Worm (Caenorhabditis elegans) whole organism, mixed stage, embryonic: Measurements from ENCODE around the gene dsl-6.

Source experiments
- blmp-1 ChIP-seq: fragments of 150-350 bp; optimal IDR thresholded peaks from 2 replicates; lab custom pipeline; 2014; ENCODE audit warnings: missing biosample characterization, missing genetic modification characterization
- hlh-1 ChIP-seq: fragments of 150-350 bp; optimal IDR thresholded peaks from 2 replicates; lab custom pipeline; 2014; ENCODE audit warnings: missing biosample characterization, missing genetic modification reagents, missing genetic modification characterization
- lsy-2 ChIP-seq: fragments of 150-350 bp; optimal IDR thresholded peaks from 2 replicates; lab custom pipeline; 2014; ENCODE audit warnings: missing biosample characterization, missing genetic modification characterization
- nhr-237 ChIP-seq: fragments of 150-350 bp; optimal IDR thresholded peaks from 2 replicates; lab custom pipeline; 2014; ENCODE audit warnings: missing biosample characterization, missing genetic modification characterization
- nhr-28 ChIP-seq: fragments of 150-350 bp; optimal IDR thresholded peaks from 2 replicates; lab custom pipeline; 2014; ENCODE audit warnings: missing biosample characterization, missing genetic modification characterization
- nhr-76 ChIP-seq: sonication (generic microtip); optimal IDR thresholded peaks from 2 replicates; lab custom pipeline; 2017; ENCODE audit warnings: missing biosample characterization, missing genetic modification characterization
- pha-4 ChIP-seq: fragments of 150-350 bp; optimal IDR thresholded peaks from 2 replicates; lab custom pipeline; 2018; ENCODE audit warnings: missing biosample characterization, missing genetic modification reagents, missing genetic modification characterization
- snpc-4 ChIP-seq: fragments of 150-350 bp; optimal IDR thresholded peaks from 2 replicates; lab custom pipeline; 2014; ENCODE audit warnings: missing biosample characterization, missing genetic modification characterization
- unc-39 ChIP-seq: fragments of 150-350 bp; optimal IDR thresholded peaks from 2 replicates; lab custom pipeline; 2014; ENCODE audit warnings: missing biosample characterization, missing genetic modification characterization

DNA sequence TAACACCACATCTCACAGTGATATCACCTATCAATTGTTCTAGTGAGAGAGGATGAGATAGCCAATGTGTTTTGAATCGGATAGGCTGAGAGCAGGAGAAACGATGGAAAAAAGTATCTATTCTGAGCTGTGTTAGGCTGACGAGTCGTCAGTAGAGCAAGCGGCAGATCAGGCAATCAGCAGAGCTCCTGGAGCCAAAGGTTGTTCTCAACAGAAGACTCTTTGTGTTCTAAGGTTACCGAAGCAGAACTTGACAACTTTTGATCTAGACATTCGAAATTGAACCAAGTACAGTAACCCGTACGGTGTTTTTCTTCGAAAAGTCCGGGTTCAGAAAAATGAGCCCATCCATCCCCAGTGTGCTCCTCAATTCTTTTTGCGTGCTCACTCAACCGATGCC, 45.3 kb downstream of the dsl-6 start:
- TF ChIP-seq unc-39 (tag; lab: Kevin White, UChicago), result no peak
- TF ChIP-seq lsy-2, result no peak
- TF ChIP-seq hlh-1 (tag; lab: Kevin White, UChicago), result no peak
- no peak for TF ChIP-seq snpc-4 (tag; lab: Kevin White, UChicago)
- TF ChIP-seq nhr-237 (tag; lab: Kevin White, UChicago), result no peak
- TF ChIP-seq nhr-28 (tag; lab: Kevin White, UChicago), result no peak
- no peak for TF ChIP-seq blmp-1 (tag; lab: Kevin White, UChicago)
- TF ChIP-seq nhr-76 (tag; lab: Kevin White, UChicago), result no peak
- no peak for TF ChIP-seq pha-4 (tag; lab: Kevin White, UChicago)
